In genomic region chrX:17879211-17879897, dm6 we compare ENCODE assay signal across 5 fruit fly cellular contexts.
A peak's percentile ranks its signal among the peaks of the same experiment; 100 is the strongest.
TF ChIP-seq lines count a peak whose summit lies in the region.

No protein-coding gene starts in this region.

- no peak for TF ChIP-seq CTCF in whole organism, embryonic (GFP tag; optimal IDR thresholded peaks at IDR 0.05; lab: Kevin White, UChicago)

TF ChIP-seq in whole organism, adult, 20 proteins besides CTCF, POLR2A, EP300 and RAD21:
- TF ChIP-seq CG12768 (GFP tag; optimal IDR thresholded peaks at IDR 0.05; lab: Kevin White, UChicago) (no peak), toe (GFP tag; optimal IDR thresholded peaks at IDR 0.05; lab: Kevin White, UChicago) (no peak), CG11617 (GFP tag; optimal IDR thresholded peaks at IDR 0.05; lab: Kevin White, UChicago) (no peak), Mnt (GFP tag; optimal IDR thresholded peaks at IDR 0.05; lab: Kevin White, UChicago) (no peak), tj (GFP tag; optimal IDR thresholded peaks at IDR 0.05; lab: Kevin White, UChicago) (no peak), CG7101 (tag; optimal IDR thresholded peaks at IDR 0.05; lab: Kevin White, UChicago) (peak; percentile 5), kay (GFP tag; lab: Kevin White, UChicago; ENCODE audit: borderline replicate concordance) (peak; percentile 32), pad (GFP tag; optimal IDR thresholded peaks at IDR 0.05; lab: Kevin White, UChicago) (peak; percentile 16), CG5204 (GFP tag; optimal IDR thresholded peaks at IDR 0.05; lab: Kevin White, UChicago) (no peak), CG14711 (tag; optimal IDR thresholded peaks at IDR 0.05; lab: Kevin White, UChicago) (peak; percentile 57), CG7045 (GFP tag; optimal IDR thresholded peaks at IDR 0.05; lab: Kevin White, UChicago) (no peak)

TF ChIP-seq in whole organism, embryonic, 481 proteins besides CTCF, POLR2A, EP300 and RAD21:
- TF ChIP-seq CG11504 (tag; optimal IDR thresholded peaks at IDR 0.05; lab: Kevin White, UChicago) (peak; percentile 3), Adf1 (GFP tag; IDR thresholded peaks at IDR 0.05; lab: Robert Waterston, UW) (no peak), gem (tag; optimal IDR thresholded peaks at IDR 0.05; lab: Kevin White, UChicago) (peak; percentile 10), kni (GFP tag; optimal IDR thresholded peaks at IDR 0.05; lab: Kevin White, UChicago) (no peak), CG7928 (GFP tag; optimal IDR thresholded peaks at IDR 0.05; lab: Kevin White, UChicago) (no peak), row (GFP tag; IDR thresholded peaks at IDR 0.05; lab: Robert Waterston, UW) (peak; percentile 11; the same call in 1 of the 3 replicates), Hr51 (GFP tag; optimal IDR thresholded peaks at IDR 0.05; lab: Kevin White, UChicago) (peak in 1 of 2 experiments; percentile 7), dan (GFP tag; IDR thresholded peaks at IDR 0.05; lab: Robert Waterston, UW) (no peak), Drgx (GFP tag; IDR thresholded peaks at IDR 0.05; lab: Robert Waterston, UW) (peak; percentile 36; the same call in 1 of the 2 replicates), hbn (GFP tag; IDR thresholded peaks at IDR 0.05; lab: Robert Waterston, UW; ENCODE audit: partially characterized antibody) (no peak), bsh (GFP tag; optimal IDR thresholded peaks at IDR 0.05; lab: Kevin White, UChicago) (peak in 1 of 2 experiments; percentile 38), lbe (GFP tag; optimal IDR thresholded peaks at IDR 0.05; lab: Kevin White, UChicago) (peak; percentile 65), dmrt99B (tag; optimal IDR thresholded peaks at IDR 0.05; lab: Kevin White, UChicago) (no peak), nom (GFP tag; optimal IDR thresholded peaks at IDR 0.05; lab: Kevin White, UChicago) (peak; percentile 77), CG4404 (GFP tag; IDR thresholded peaks at IDR 0.05; lab: Robert Waterston, UW) (no peak), CG8924 (tag; optimal IDR thresholded peaks at IDR 0.05; lab: Kevin White, UChicago) (no peak), bigmax (GFP tag; optimal IDR thresholded peaks at IDR 0.05; lab: Kevin White, UChicago) (no peak)

TF ChIP-seq in whole organism, prepupa, 60 proteins besides CTCF, POLR2A, EP300 and RAD21 (continues in another document):
- TF ChIP-seq lz (GFP tag; optimal IDR thresholded peaks at IDR 0.05; lab: Kevin White, UChicago) = peak; percentile 52
- TF ChIP-seq CG34406 (GFP tag; optimal IDR thresholded peaks at IDR 0.05; lab: Kevin White, UChicago) = peak; percentile 72
- no peak for TF ChIP-seq fkh (GFP tag; optimal IDR thresholded peaks at IDR 0.05; lab: Kevin White, UChicago)
- no peak for TF ChIP-seq CG8319 (GFP tag; optimal IDR thresholded peaks at IDR 0.05; lab: Kevin White, UChicago)
- TF ChIP-seq CG11294 (GFP tag; IDR thresholded peaks at IDR 0.05; lab: Robert Waterston, UW) = no peak
- peak; percentile 55; the same call in 2 of the 3 replicates for TF ChIP-seq CG8119 (GFP tag; IDR thresholded peaks at IDR 0.05; lab: Robert Waterston, UW)
- peak; percentile 52 for TF ChIP-seq Gug (GFP tag; IDR thresholded peaks at IDR 0.05; lab: Robert Waterston, UW)
- TF ChIP-seq CG11902 (GFP tag; optimal IDR thresholded peaks at IDR 0.05; lab: Kevin White, UChicago) = peak; percentile 14
- no peak for TF ChIP-seq CG6854 (GFP tag; optimal IDR thresholded peaks at IDR 0.05; lab: Kevin White, UChicago)
- peak; percentile 25 for TF ChIP-seq vri (GFP tag; optimal IDR thresholded peaks at IDR 0.05; lab: Kevin White, UChicago)
- peak; percentile 73 for TF ChIP-seq CG32006 (GFP tag; optimal IDR thresholded peaks at IDR 0.05; lab: Kevin White, UChicago)
- TF ChIP-seq CG7368 (GFP tag; optimal IDR thresholded peaks at IDR 0.05; lab: Kevin White, UChicago) = peak; percentile 20
- TF ChIP-seq Blimp-1 (GFP tag; optimal IDR thresholded peaks at IDR 0.05; lab: Kevin White, UChicago) = peak; percentile 14
- TF ChIP-seq Met (GFP tag; optimal IDR thresholded peaks at IDR 0.05; lab: Kevin White, UChicago) = peak; percentile 75
- peak; percentile 38 for TF ChIP-seq achi (GFP tag; optimal IDR thresholded peaks at IDR 0.05; lab: Kevin White, UChicago)
- TF ChIP-seq CG9139 (GFP tag; optimal IDR thresholded peaks at IDR 0.05; lab: Kevin White, UChicago) = peak; percentile 57
- TF ChIP-seq OdsH (GFP tag; optimal IDR thresholded peaks at IDR 0.05; lab: Kevin White, UChicago) = peak; percentile 58
- peak; percentile 12 for TF ChIP-seq Eip75B (GFP tag; optimal IDR thresholded peaks at IDR 0.05; lab: Kevin White, UChicago)
- peak; percentile 38 for TF ChIP-seq CG31627 (GFP tag; optimal IDR thresholded peaks at IDR 0.05; lab: Kevin White, UChicago)
- peak; percentile 43; the same call in 1 of the 3 replicates for TF ChIP-seq eg (GFP tag; IDR thresholded peaks at IDR 0.05; lab: Robert Waterston, UW)
- peak; percentile 33 for TF ChIP-seq net (GFP tag; optimal IDR thresholded peaks at IDR 0.05; lab: Kevin White, UChicago)
- TF ChIP-seq Smox (GFP tag; optimal IDR thresholded peaks at IDR 0.05; lab: Kevin White, UChicago) = peak; percentile 72

TF ChIP-seq in whole organism, pupa, 21 proteins besides CTCF, POLR2A, EP300 and RAD21:
- TF ChIP-seq CG8159 (tag; optimal IDR thresholded peaks at IDR 0.05; lab: Kevin White, UChicago) = peak; percentile 72
- TF ChIP-seq CG8301 (tag; optimal IDR thresholded peaks at IDR 0.05; lab: Kevin White, UChicago) = peak; percentile 38
- no peak for TF ChIP-seq CG10348 (GFP tag; IDR thresholded peaks at IDR 0.05; lab: Robert Waterston, UW)
- peak; percentile 19 for TF ChIP-seq CG34367 (tag; optimal IDR thresholded peaks at IDR 0.05; lab: Kevin White, UChicago)
- no peak for TF ChIP-seq CG32121 (GFP tag; IDR thresholded peaks at IDR 0.05; lab: Robert Waterston, UW)
- TF ChIP-seq D1 (tag; optimal IDR thresholded peaks at IDR 0.05; lab: Kevin White, UChicago) = peak; percentile 35
- TF ChIP-seq CG14655 (GFP tag; optimal IDR thresholded peaks at IDR 0.05; lab: Kevin White, UChicago) = peak; percentile 70
- TF ChIP-seq Snoo (tag; optimal IDR thresholded peaks at IDR 0.05; lab: Kevin White, UChicago) = peak; percentile 49
- peak; percentile 53 for TF ChIP-seq CG17806 (tag; optimal IDR thresholded peaks at IDR 0.05; lab: Kevin White, UChicago)
- peak; percentile 14 for TF ChIP-seq EcR (GFP tag; optimal IDR thresholded peaks at IDR 0.05; lab: Kevin White, UChicago)
- peak; percentile 39 for TF ChIP-seq gl (tag; optimal IDR thresholded peaks at IDR 0.05; lab: Kevin White, UChicago)
- TF ChIP-seq Ets98B (GFP tag; IDR thresholded peaks at IDR 0.05; lab: Robert Waterston, UW) = no peak; the same call in 1 of the 2 replicates
- peak; percentile 61 for TF ChIP-seq CG15710 (tag; optimal IDR thresholded peaks at IDR 0.05; lab: Kevin White, UChicago)
- no peak for TF ChIP-seq fd96Ca (GFP tag; IDR thresholded peaks at IDR 0.05; lab: Robert Waterston, UW)
- peak; percentile 57 for TF ChIP-seq CG13204 (GFP tag; optimal IDR thresholded peaks at IDR 0.05; lab: Kevin White, UChicago)
- no peak for TF ChIP-seq rn (GFP tag; IDR thresholded peaks at IDR 0.05; lab: Robert Waterston, UW)
- TF ChIP-seq CG4496 (GFP tag; IDR thresholded peaks at IDR 0.05; lab: Robert Waterston, UW) = no peak; the same call in 2 of the 3 replicates
- no peak for TF ChIP-seq CG12605 (GFP tag; IDR thresholded peaks at IDR 0.05; lab: Robert Waterston, UW)
- TF ChIP-seq Pif1A (GFP tag; optimal IDR thresholded peaks at IDR 0.05; lab: Kevin White, UChicago) = peak; percentile 8
- TF ChIP-seq Pif1B (GFP tag; optimal IDR thresholded peaks at IDR 0.05; lab: Kevin White, UChicago) = peak; percentile 69
- TF ChIP-seq CG9948 (tag; optimal IDR thresholded peaks at IDR 0.05; lab: Kevin White, UChicago) = peak; percentile 49

TF ChIP-seq in whole organism, wandering third instar larva, 38 proteins besides CTCF, POLR2A, EP300 and RAD21:
- TF ChIP-seq jim (GFP tag; optimal IDR thresholded peaks at IDR 0.05; lab: Kevin White, UChicago) (no peak), CrebA (GFP tag; optimal IDR thresholded peaks at IDR 0.05; lab: Kevin White, UChicago; ENCODE audit: borderline replicate concordance) (peak; percentile 7), Abd-B (GFP tag; optimal IDR thresholded peaks at IDR 0.05; lab: Kevin White, UChicago) (no peak), Mio (GFP tag; optimal IDR thresholded peaks at IDR 0.05; lab: Kevin White, UChicago) (no peak), pan (optimal IDR thresholded peaks at IDR 0.05; lab: Kevin White, UChicago) (no peak), br (GFP tag; optimal IDR thresholded peaks at IDR 0.05; lab: Kevin White, UChicago) (peak; percentile 33), CG32264 (GFP tag; optimal IDR thresholded peaks at IDR 0.05; lab: Kevin White, UChicago) (no peak), CG9705 (GFP tag; optimal IDR thresholded peaks at IDR 0.05; lab: Kevin White, UChicago) (peak; percentile 37), brk (GFP tag; optimal IDR thresholded peaks at IDR 0.05; lab: Kevin White, UChicago) (no peak), OdsH (GFP tag; optimal IDR thresholded peaks at IDR 0.05; lab: Kevin White, UChicago) (peak; percentile 21), HLH106 (tag; optimal IDR thresholded peaks at IDR 0.05; lab: Kevin White, UChicago) (peak; percentile 62), foxo (GFP tag; optimal IDR thresholded peaks at IDR 0.05; lab: Kevin White, UChicago) (peak in 1 of 2 experiments; percentile 62), woc (GFP tag; optimal IDR thresholded peaks at IDR 0.05; lab: Kevin White, UChicago) (peak; percentile 38), ey (GFP tag; optimal IDR thresholded peaks at IDR 0.05; lab: Kevin White, UChicago) (peak; percentile 34), Jra (GFP tag; optimal IDR thresholded peaks at IDR 0.05; lab: Kevin White, UChicago) (peak; percentile 40), rgr (GFP tag; optimal IDR thresholded peaks at IDR 0.05; lab: Kevin White, UChicago) (peak; percentile 54), sv (GFP tag; optimal IDR thresholded peaks at IDR 0.05; lab: Kevin White, UChicago) (no peak), Hnf4 (GFP tag; optimal IDR thresholded peaks at IDR 0.05; lab: Kevin White, UChicago) (peak; percentile 42), dmrt93B (GFP tag; optimal IDR thresholded peaks at IDR 0.05; lab: Kevin White, UChicago) (peak; percentile 49), fru (GFP tag; optimal IDR thresholded peaks at IDR 0.05; lab: Kevin White, UChicago) (peak; percentile 45), Sp1 (GFP tag; optimal IDR thresholded peaks at IDR 0.05; lab: Kevin White, UChicago) (peak; percentile 71), Rel (GFP tag; optimal IDR thresholded peaks at IDR 0.05; lab: Kevin White, UChicago) (peak; percentile 41), Rel (tag; optimal IDR thresholded peaks at IDR 0.05; lab: Kevin White, UChicago) (no peak), usp (GFP tag; optimal IDR thresholded peaks at IDR 0.05; lab: Kevin White, UChicago) (no peak), Hr83 (GFP tag; optimal IDR thresholded peaks at IDR 0.05; lab: Kevin White, UChicago; ENCODE audit: poor library complexity, severe bottlenecking) (no peak), h (GFP tag; optimal IDR thresholded peaks at IDR 0.05; lab: Kevin White, UChicago) (peak; percentile 44), psq (GFP tag; optimal IDR thresholded peaks at IDR 0.05; lab: Kevin White, UChicago) (peak; percentile 53), sage (GFP tag; optimal IDR thresholded peaks at IDR 0.05; lab: Kevin White, UChicago) (peak; percentile 41), Dfd (GFP tag; optimal IDR thresholded peaks at IDR 0.05; lab: Kevin White, UChicago) (no peak)
